Worm (Caenorhabditis elegans) whole organism, midembryonic: ENCODE measurements around the gene T26H5.11.

Experiments used
- T22C8.4 ChIP-seq: fragments of 200-800 bp; sonication (Bioruptor generic); IDR thresholded peaks from 2 replicates; pipeline ENCODE4 v1.3.6; 2022; ENCODE audit warnings: missing genetic modification characterization, missing compliant biosample characterization
- cog-1 ChIP-seq: sonication (generic microtip); optimal IDR thresholded peaks from 2 replicates; lab custom pipeline; 2016; ENCODE audit warnings: missing genetic modification characterization, missing compliant biosample characterization
- flt-1 ChIP-seq: fragments of 200-800 bp; sonication (Bioruptor generic); IDR thresholded peaks from 2 replicates; pipeline ENCODE4 v1.3.6; 2022; ENCODE audit warnings: missing genetic modification characterization, missing compliant biosample characterization
- klf-2 ChIP-seq: fragments of 200-800 bp; sonication (Bioruptor generic); conservative IDR thresholded peaks from 2 replicates; pipeline ENCODE4 v1.3.6; 2022; ENCODE audit warnings: missing genetic modification reagents, missing genetic modification characterization, missing compliant biosample characterization
- med-1 ChIP-seq: sonication (generic microtip); optimal IDR thresholded peaks from 2 replicates; lab custom pipeline; 2017; ENCODE audit warnings: missing genetic modification characterization, mild to moderate bottlenecking, missing compliant biosample characterization, antibody characterized with exemption, missing genetic modification reagents; ENCODE audit not compliant: insufficient read depth
- ref-1 ChIP-seq: fragments of 200-800 bp; sonication (Bioruptor generic); conservative IDR thresholded peaks from 2 replicates; pipeline ENCODE4 v1.3.6; 2022; ENCODE audit warnings: missing genetic modification reagents, missing genetic modification characterization, missing compliant biosample characterization
- tab-1 ChIP-seq: fragments of 200-800 bp; sonication (Bioruptor generic); IDR thresholded peaks from 2 replicates; pipeline ENCODE4 v1.3.6; 2022; ENCODE audit warnings: missing genetic modification characterization, missing compliant biosample characterization
- ztf-23 ChIP-seq: fragments of 200-800 bp; sonication (Bioruptor generic); IDR thresholded peaks from 2 replicates; pipeline ENCODE4 v1.3.6; 2022; ENCODE audit warnings: missing genetic modification reagents, missing genetic modification characterization, missing compliant biosample characterization
- ztf-29 ChIP-seq: fragments of 200-800 bp; sonication (Bioruptor generic); IDR thresholded peaks from 2 replicates; pipeline ENCODE4 v1.3.6; 2022; ENCODE audit warnings: missing genetic modification reagents, missing genetic modification characterization, missing compliant biosample characterization

Gene T26H5.11

DNA sequence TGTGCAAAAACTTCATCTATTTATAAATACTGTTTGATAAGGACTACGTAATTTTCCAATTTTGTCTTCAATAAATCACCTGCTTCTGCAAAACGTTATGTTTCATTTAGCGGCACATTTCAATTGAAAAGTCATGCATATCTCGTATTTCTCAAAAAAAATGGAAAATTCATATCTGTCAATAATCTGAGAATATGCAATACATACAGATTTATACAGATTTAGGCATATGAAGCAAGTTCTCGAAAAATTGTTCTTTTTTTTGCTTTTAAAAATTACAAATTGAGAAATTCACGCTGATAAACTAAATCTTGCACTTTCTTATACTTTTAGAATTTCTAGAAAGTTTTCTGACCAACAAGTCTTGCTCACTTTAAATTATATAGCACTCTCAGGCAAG, at the start of gene T26H5.11:
T26H5.11 (minus strand) TSS at position 101 of the 400 bp plus-strand sequence.
- no peak for TF ChIP-seq T22C8.4 (GFP tag; lab: Robert Waterston, UW)
- no peak for TF ChIP-seq ztf-29 (GFP tag; lab: Robert Waterston, UW)
- no peak for TF ChIP-seq ref-1 (GFP tag; lab: Robert Waterston, UW)
- TF ChIP-seq cog-1 (tag; lab: Kevin White, UChicago) = no peak
- no peak for TF ChIP-seq med-1 (GFP tag; lab: Kevin White, UChicago)
- TF ChIP-seq klf-2 (GFP tag; lab: Robert Waterston, UW) = no peak
- TF ChIP-seq tab-1 (GFP tag; lab: Robert Waterston, UW) = no peak
- no peak for TF ChIP-seq flt-1 (GFP tag; lab: Robert Waterston, UW)
- no peak for TF ChIP-seq ztf-23 (GFP tag; lab: Robert Waterston, UW)

- TF ChIP-seq klf-2 (GFP tag; lab: Robert Waterston, UW) (no peak), med-1 (GFP tag; lab: Kevin White, UChicago) (no peak), flt-1 (GFP tag; lab: Robert Waterston, UW) (no peak), ztf-23 (GFP tag; lab: Robert Waterston, UW) (no peak), ztf-29 (GFP tag; lab: Robert Waterston, UW) (no peak), tab-1 (GFP tag; lab: Robert Waterston, UW) (no peak), T22C8.4 (GFP tag; lab: Robert Waterston, UW) (no peak), ref-1 (GFP tag; lab: Robert Waterston, UW) (no peak), cog-1 (tag; lab: Kevin White, UChicago) (no peak)
Measured at ce11 chrV:15493680-15494079, 49.6 kb upstream of the T26H5.11 start, which contains the start of gene srh-218. TSS of gene srh-218 (plus strand) at chrV:15493980.

DNA sequence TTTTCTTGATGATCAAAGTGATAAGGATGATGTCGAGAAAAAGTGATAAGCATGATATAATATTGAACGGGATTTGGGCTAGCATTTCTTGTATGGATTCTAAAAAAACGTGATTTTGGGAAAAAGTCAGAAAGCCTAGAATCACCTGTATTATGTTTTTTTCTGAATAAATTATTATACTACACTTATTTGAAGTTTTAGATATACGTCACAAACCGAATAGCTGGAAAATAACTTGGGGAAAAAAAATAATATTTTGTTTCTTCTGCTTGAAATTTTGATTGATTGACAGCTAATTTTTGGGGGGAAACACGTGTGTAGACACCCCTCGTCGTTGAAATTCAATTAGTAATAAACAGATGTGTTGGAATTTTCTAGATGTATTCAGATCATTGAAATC, 48.4 kb upstream of the T26H5.11 start, which contains the start of gene str-264:
str-264 (minus strand) TSS at position 101 of the 400 bp plus-strand sequence.
- TF ChIP-seq klf-2 (GFP tag; lab: Robert Waterston, UW) (no peak), flt-1 (GFP tag; lab: Robert Waterston, UW) (no peak), tab-1 (GFP tag; lab: Robert Waterston, UW) (no peak), ref-1 (GFP tag; lab: Robert Waterston, UW) (no peak), T22C8.4 (GFP tag; lab: Robert Waterston, UW) (no peak), ztf-29 (GFP tag; lab: Robert Waterston, UW) (no peak), ztf-23 (GFP tag; lab: Robert Waterston, UW) (no peak), med-1 (GFP tag; lab: Kevin White, UChicago) (no peak), cog-1 (tag; lab: Kevin White, UChicago) (no peak)

- no peak for TF ChIP-seq flt-1 (GFP tag; lab: Robert Waterston, UW)
- TF ChIP-seq tab-1 (GFP tag; lab: Robert Waterston, UW) = no peak
- no peak for TF ChIP-seq ztf-23 (GFP tag; lab: Robert Waterston, UW)
- no peak for TF ChIP-seq med-1 (GFP tag; lab: Kevin White, UChicago)
- no peak for TF ChIP-seq klf-2 (GFP tag; lab: Robert Waterston, UW)
- TF ChIP-seq T22C8.4 (GFP tag; lab: Robert Waterston, UW) = no peak
Measured at ce11 chrV:15487764-15488163, 43.7 kb upstream of the T26H5.11 start, which contains the start of gene srw-21. TSS of gene srw-21 (plus strand) at chrV:15488064.

- TF ChIP-seq ztf-23 (GFP tag; lab: Robert Waterston, UW) (no peak), ztf-29 (GFP tag; lab: Robert Waterston, UW) (no peak), ref-1 (GFP tag; lab: Robert Waterston, UW) (no peak), flt-1 (GFP tag; lab: Robert Waterston, UW) (no peak), med-1 (GFP tag; lab: Kevin White, UChicago) (no peak), tab-1 (GFP tag; lab: Robert Waterston, UW) (no peak), klf-2 (GFP tag; lab: Robert Waterston, UW) (no peak), T22C8.4 (GFP tag; lab: Robert Waterston, UW) (no peak), cog-1 (tag; lab: Kevin White, UChicago) (no peak)
Measured at ce11 chrV:15484537-15484936, 40.4 kb upstream of the T26H5.11 start, which contains the start of gene C06B8.3. TSS of gene C06B8.3 (minus strand) at chrV:15484637.

DNA sequence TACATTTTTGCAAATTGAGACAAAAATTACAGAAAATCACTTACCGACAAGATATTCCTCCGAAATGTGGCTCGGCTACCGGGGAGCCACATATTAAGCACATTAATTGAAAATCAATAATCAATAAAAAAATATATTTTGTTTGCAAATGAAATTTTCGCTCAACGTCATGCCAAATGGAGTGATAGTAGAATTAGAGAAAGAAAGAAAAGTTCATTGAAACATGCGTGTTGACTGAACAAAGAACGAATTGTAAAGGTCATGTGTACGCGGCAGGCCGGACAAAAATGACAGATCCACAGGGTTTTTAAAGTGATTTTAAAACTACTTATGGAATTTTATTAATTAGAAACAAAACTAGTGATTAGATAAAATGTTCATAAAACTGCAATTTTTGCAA, 39.5 kb upstream of the T26H5.11 start:
- no peak for TF ChIP-seq ztf-23 (GFP tag; lab: Robert Waterston, UW)
- no peak for TF ChIP-seq tab-1 (GFP tag; lab: Robert Waterston, UW)
- TF ChIP-seq ref-1 (GFP tag; lab: Robert Waterston, UW) = no peak
- TF ChIP-seq T22C8.4 (GFP tag; lab: Robert Waterston, UW) = no peak
- no peak for TF ChIP-seq ztf-29 (GFP tag; lab: Robert Waterston, UW)
- no peak for TF ChIP-seq cog-1 (tag; lab: Kevin White, UChicago)

ce11 chrV:15481374-15481773, 37.3 kb upstream of the T26H5.11 start, which contains the start of gene nhr-150:
TSS of gene nhr-150 (minus strand) at chrV:15481465.
- TF ChIP-seq ztf-23 (GFP tag; lab: Robert Waterston, UW) (no peak), cog-1 (tag; lab: Kevin White, UChicago) (no peak), tab-1 (GFP tag; lab: Robert Waterston, UW) (no peak), klf-2 (GFP tag; lab: Robert Waterston, UW) (no peak), T22C8.4 (GFP tag; lab: Robert Waterston, UW) (no peak), ztf-29 (GFP tag; lab: Robert Waterston, UW) (no peak), ref-1 (GFP tag; lab: Robert Waterston, UW) (no peak), flt-1 (GFP tag; lab: Robert Waterston, UW) (no peak), med-1 (GFP tag; lab: Kevin White, UChicago) (no peak)

DNA sequence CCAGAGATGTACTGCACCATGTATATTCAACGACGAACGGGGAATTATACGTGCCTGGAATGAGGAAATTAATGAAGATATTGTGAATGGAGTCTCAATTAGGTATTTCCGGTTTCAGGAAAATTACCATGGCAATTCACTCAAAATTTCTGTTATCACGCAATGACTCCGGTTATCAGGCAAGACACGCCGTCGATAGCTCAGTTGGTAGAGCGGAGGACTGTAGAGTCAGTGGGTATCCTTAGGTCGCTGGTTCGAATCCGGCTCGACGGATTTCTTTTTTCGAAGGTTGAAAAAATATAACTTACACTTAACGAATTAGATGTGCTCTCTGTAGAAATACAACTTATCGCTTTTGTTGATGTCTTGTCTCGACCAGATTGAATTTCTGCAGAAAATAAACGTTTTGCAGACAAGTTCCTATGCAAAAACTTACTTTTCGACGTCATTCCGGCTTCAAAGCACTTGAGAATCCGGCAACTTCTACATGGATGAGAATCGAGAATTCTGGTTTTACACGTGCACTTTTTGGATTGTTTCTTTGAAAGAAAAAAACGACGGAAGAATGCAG, 36.5 kb upstream of the T26H5.11 start:
- no peak for TF ChIP-seq T22C8.4 (GFP tag; lab: Robert Waterston, UW)
- TF ChIP-seq klf-2 (GFP tag; lab: Robert Waterston, UW) = no peak
- TF ChIP-seq tab-1 (GFP tag; lab: Robert Waterston, UW) = no peak
- no peak for TF ChIP-seq ztf-29 (GFP tag; lab: Robert Waterston, UW)
- no peak for TF ChIP-seq ref-1 (GFP tag; lab: Robert Waterston, UW)
- TF ChIP-seq cog-1 (tag; lab: Kevin White, UChicago) = no peak
- TF ChIP-seq med-1 (GFP tag; lab: Kevin White, UChicago) = no peak
- TF ChIP-seq ztf-23 (GFP tag; lab: Robert Waterston, UW) = no peak
- TF ChIP-seq flt-1 (GFP tag; lab: Robert Waterston, UW) = no peak
